Worm (Caenorhabditis elegans) whole organism, early embryonic: ENCODE measurements around the gene cdka-1.

Experiments used
- B0310.2 ChIP-seq: sonication (generic microtip); optimal IDR thresholded peaks from 2 replicates; lab custom pipeline; 2016; ENCODE audit warnings: mild to moderate bottlenecking, missing genetic modification characterization, missing compliant biosample characterization
- F13C5.2 ChIP-seq: sonication (generic microtip); optimal IDR thresholded peaks from 2 replicates; lab custom pipeline; 2017; ENCODE audit warnings: mild to moderate bottlenecking, missing genetic modification characterization, inconsistent platforms, missing compliant biosample characterization
- ama-1 ChIP-seq: fragments of 150-350 bp; optimal IDR thresholded peaks from 2 replicates; lab custom pipeline; 2014
- ceh-13 ChIP-seq: fragments of 200-800 bp; sonication (Bioruptor generic); optimal IDR thresholded peaks from 2 replicates; lab custom pipeline; 2018; ENCODE audit warnings: mild to moderate bottlenecking, missing genetic modification characterization, missing compliant biosample characterization
- ceh-36 ChIP-seq: sonication (generic microtip); optimal IDR thresholded peaks from 2 replicates; lab custom pipeline; 2016; ENCODE audit warnings: missing genetic modification characterization, inconsistent platforms, missing compliant biosample characterization
- ets-7 ChIP-seq: sonication (generic microtip); optimal IDR thresholded peaks from 2 replicates; lab custom pipeline; 2016; ENCODE audit warnings: missing genotype, missing genetic modification characterization, missing compliant biosample characterization
- hmbx-1 ChIP-seq: sonication (generic microtip); optimal IDR thresholded peaks from 2 replicates; lab custom pipeline; 2016; ENCODE audit warnings: mild to moderate bottlenecking, missing genetic modification characterization, missing compliant biosample characterization
- hmg-4 ChIP-seq: fragments of 200-800 bp; sonication (Bioruptor generic); optimal IDR thresholded peaks from 2 replicates; lab custom pipeline; 2018; ENCODE audit warnings: mild to moderate bottlenecking, missing genetic modification characterization, missing compliant biosample characterization
- hnd-1 ChIP-seq: sonication (generic microtip); optimal IDR thresholded peaks from 2 replicates; lab custom pipeline; 2016; ENCODE audit warnings: missing genetic modification characterization, missing compliant biosample characterization
- scrt-1 ChIP-seq: fragments of 200-800 bp; sonication (Bioruptor generic); IDR thresholded peaks from 2 replicates; pipeline ENCODE4 v1.3.6; 2022; ENCODE audit warnings: missing genetic modification characterization, missing compliant biosample characterization
- sea-1 ChIP-seq: fragments of 200-800 bp; sonication (Bioruptor generic); conservative IDR thresholded peaks from 2 replicates; pipeline ENCODE4 v1.3.6; 2022; ENCODE audit warnings: missing genetic modification characterization, missing compliant biosample characterization
- tbx-11 ChIP-seq: fragments of 200-800 bp; sonication (Bioruptor generic); IDR thresholded peaks from 2 replicates; pipeline ENCODE4 v1.3.6; 2022; ENCODE audit warnings: missing genetic modification characterization, missing compliant biosample characterization
- tra-4 ChIP-seq: sonication (generic microtip); optimal IDR thresholded peaks from 2 replicates; lab custom pipeline; 2017; ENCODE audit warnings: missing genetic modification characterization, missing compliant biosample characterization

DNA sequence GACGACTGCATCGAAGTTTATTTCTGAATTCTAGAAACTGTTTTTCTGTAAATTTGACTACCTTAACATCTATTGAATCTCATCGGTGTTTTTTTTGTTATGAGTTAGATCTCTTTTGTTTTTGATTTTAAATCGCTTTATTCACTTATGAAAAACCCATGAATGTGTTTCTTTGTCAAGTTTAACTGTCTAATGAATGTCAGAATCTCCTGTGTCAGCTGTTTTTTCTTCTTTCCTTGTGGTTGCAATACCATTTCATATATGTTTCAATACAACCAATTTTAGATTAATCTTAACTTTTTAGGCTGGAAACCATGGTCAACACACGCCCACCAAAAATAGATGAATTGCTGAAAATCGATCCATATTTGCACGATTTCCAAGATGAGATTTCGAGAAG is 36.5 kb downstream of the cdka-1 start, which contains the start of gene T04A8.7:
- TF ChIP-seq scrt-1 (GFP tag; lab: Robert Waterston, UW) = no peak
- TF ChIP-seq ama-1 = no peak
- no peak for TF ChIP-seq sea-1 (GFP tag; lab: Robert Waterston, UW)
- TF ChIP-seq B0310.2 = no peak
- no peak for TF ChIP-seq ceh-36 (tag; lab: Kevin White, UChicago)
- TF ChIP-seq hmbx-1 = no peak
- TF ChIP-seq ceh-13 (GFP tag; lab: Kevin White, UChicago) = no peak
- TF ChIP-seq ets-7 = no peak
- no peak for TF ChIP-seq F13C5.2 (tag; lab: Kevin White, UChicago)
- no peak for TF ChIP-seq tbx-11 (GFP tag; lab: Robert Waterston, UW)
- TF ChIP-seq hmg-4 (GFP tag; lab: Kevin White, UChicago) = no peak
- no peak for TF ChIP-seq tra-4 (tag; lab: Kevin White, UChicago)
- TF ChIP-seq hnd-1 = no peak
